Worm (Caenorhabditis elegans): ENCODE results near the gene C27D9.2.

- TF ChIP-seq pes-1 (GFP tag; IDR thresholded peaks at IDR 0.05) (no peak), flt-1 (GFP tag; IDR thresholded peaks at IDR 0.05) (no peak), ama-1 (optimal IDR thresholded peaks at IDR 0.05) (no peak), F13C5.2 (tag; optimal IDR thresholded peaks at IDR 0.05) (no peak), tbx-37 (GFP tag; conservative IDR thresholded peaks at IDR 0.05) (no peak), tbx-11 (GFP tag; IDR thresholded peaks at IDR 0.05) (no peak), hmg-4 (GFP tag; optimal IDR thresholded peaks at IDR 0.05) (no peak), sea-1 (GFP tag; conservative IDR thresholded peaks at IDR 0.05) (no peak), scrt-1 (GFP tag; IDR thresholded peaks at IDR 0.05) (no peak), hnd-1 (tag; optimal IDR thresholded peaks at IDR 0.05) (no peak), ceh-13 (GFP tag; optimal IDR thresholded peaks at IDR 0.05) (no peak), tra-4 (tag; optimal IDR thresholded peaks at IDR 0.05) (no peak), B0310.2 (tag; optimal IDR thresholded peaks at IDR 0.05) (no peak), hmbx-1 (tag; optimal IDR thresholded peaks at IDR 0.05) (no peak)
Observed at ce11 chrII:4769096-4769495, 12.4 kb upstream of the C27D9.2 start.
